1 fruit fly cellular context compared by ENCODE assay signal in genomic region chrX:4707237-4708066, dm6.
TF ChIP-seq lines count a peak whose summit lies in the region.

TSS of gene Proc-R (plus strand) at chrX:4707916.

TF ChIP-seq in whole organism, embryonic, 481 proteins besides CTCF, POLR2A, EP300 and RAD21 (continued from another document):
- TF ChIP-seq CG3995 (GFP tag; optimal IDR thresholded peaks at IDR 0.05; lab: Kevin White, UChicago) (no peak), Hr3 (GFP tag; optimal IDR thresholded peaks at IDR 0.05; lab: Kevin White, UChicago) (no peak), ems (GFP tag; optimal IDR thresholded peaks at IDR 0.05; lab: Kevin White, UChicago) (no peak), CG1832 (GFP tag; optimal IDR thresholded peaks at IDR 0.05; lab: Kevin White, UChicago) (peak; percentile 31), lab (GFP tag; optimal IDR thresholded peaks at IDR 0.05; lab: Kevin White, UChicago) (no peak), so (GFP tag; IDR thresholded peaks at IDR 0.05; lab: Robert Waterston, UW) (0 out of 3 replicates have a peak, but pooled peaks have one; percentile 26), yki (optimal IDR thresholded peaks at IDR 0.05; lab: Kevin White, UChicago) (no peak), kah (GFP tag; optimal IDR thresholded peaks at IDR 0.05; lab: Kevin White, UChicago) (peak; percentile 88), CG12391 (tag; optimal IDR thresholded peaks at IDR 0.05; lab: Kevin White, UChicago) (no peak), scrt (GFP tag; optimal IDR thresholded peaks at IDR 0.05; lab: Kevin White, UChicago) (peak; percentile 84), fru (optimal IDR thresholded peaks at IDR 0.05; lab: Kevin White, UChicago) (no peak), sr (GFP tag; IDR thresholded peaks at IDR 0.05; lab: Robert Waterston, UW) (0 out of 3 replicates have a peak, but pooled peaks have one; percentile 10), CG17359 (tag; optimal IDR thresholded peaks at IDR 0.05; lab: Kevin White, UChicago) (no peak), Sox102F (GFP tag; optimal IDR thresholded peaks at IDR 0.05; lab: Kevin White, UChicago) (no peak), CG32772 (GFP tag; IDR thresholded peaks at IDR 0.05; lab: Robert Waterston, UW) (no peak), CG12769 (tag; optimal IDR thresholded peaks at IDR 0.05; lab: Kevin White, UChicago) (peak; percentile 12), CG8765 (GFP tag; IDR thresholded peaks at IDR 0.05; lab: Robert Waterston, UW) (no peak), mld (GFP tag; IDR thresholded peaks at IDR 0.05; lab: Robert Waterston, UW; ENCODE audit: partially characterized antibody) (no peak), crol (GFP tag; IDR thresholded peaks at IDR 0.05; lab: Robert Waterston, UW) (peak; percentile 42; the same call in 1 of the 2 replicates), Med (GFP tag; lab: Kevin White, UChicago) (peak; percentile 38), kay (GFP tag; optimal IDR thresholded peaks at IDR 0.05; lab: Kevin White, UChicago) (no peak), grn (GFP tag; optimal IDR thresholded peaks at IDR 0.05; lab: Kevin White, UChicago) (peak; percentile 64), Tbp (GFP tag; optimal IDR thresholded peaks at IDR 0.05; lab: Kevin White, UChicago) (no peak), mam (GFP tag; optimal IDR thresholded peaks at IDR 0.05; lab: Kevin White, UChicago) (no peak), CG11504 (tag; optimal IDR thresholded peaks at IDR 0.05; lab: Kevin White, UChicago) (no peak), CG8290 (GFP tag; optimal IDR thresholded peaks at IDR 0.05; lab: Kevin White, UChicago) (peak; percentile 38), CG8290 (tag; optimal IDR thresholded peaks at IDR 0.05; lab: Kevin White, UChicago) (no peak), CG7963 (GFP tag; IDR thresholded peaks at IDR 0.05; lab: Robert Waterston, UW; ENCODE audit: partially characterized antibody) (0 out of 3 replicates have a peak, but pooled peaks have one; percentile 14), CG16779 (GFP tag; IDR thresholded peaks at IDR 0.05; lab: Robert Waterston, UW) (no peak), Rx (GFP tag; IDR thresholded peaks at IDR 0.05; lab: Robert Waterston, UW) (no peak), Dip2 (GFP tag; IDR thresholded peaks at IDR 0.05; lab: Robert Waterston, UW) (no peak), Sin3A (optimal IDR thresholded peaks at IDR 0.05; lab: Kevin White, UChicago) (no peak), esg (GFP tag; conservative IDR thresholded peaks at IDR 0.05; lab: Robert Waterston, UW) (no peak), sim (GFP tag; IDR thresholded peaks at IDR 0.05; lab: Robert Waterston, UW) (no peak), CG12659 (GFP tag; optimal IDR thresholded peaks at IDR 0.05; lab: Kevin White, UChicago) (no peak), Bteb2 (GFP tag; optimal IDR thresholded peaks at IDR 0.05; lab: Kevin White, UChicago) (no peak), ara (GFP tag; IDR thresholded peaks at IDR 0.05; lab: Robert Waterston, UW) (no peak), Dp (GFP tag; optimal IDR thresholded peaks at IDR 0.05; lab: Kevin White, UChicago) (peak; percentile 18), CG13624 (GFP tag; optimal IDR thresholded peaks at IDR 0.05; lab: Kevin White, UChicago) (no peak), pzg (GFP tag; optimal IDR thresholded peaks at IDR 0.05; lab: Kevin White, UChicago) (peak; percentile 10), CG15514 (GFP tag; optimal IDR thresholded peaks at IDR 0.05; lab: Kevin White, UChicago) (no peak), CG43689 (GFP tag; IDR thresholded peaks at IDR 0.05; lab: Robert Waterston, UW) (no peak), ato (GFP tag; IDR thresholded peaks at IDR 0.05; lab: Robert Waterston, UW; ENCODE audit: partially characterized antibody) (no peak), vvl (GFP tag; IDR thresholded peaks at IDR 0.05; lab: Robert Waterston, UW) (peak; percentile 36; the same call in 1 of the 2 replicates), sens (GFP tag; lab: Kevin White, UChicago) (peak; percentile 64), Myb (GFP tag; optimal IDR thresholded peaks at IDR 0.05; lab: Kevin White, UChicago) (no peak), toy (GFP tag; IDR thresholded peaks at IDR 0.05; lab: Robert Waterston, UW) (no peak), chm (GFP tag; IDR thresholded peaks at IDR 0.05; lab: Robert Waterston, UW) (no peak), pan (optimal IDR thresholded peaks at IDR 0.05; lab: Kevin White, UChicago) (no peak), pan (GFP tag; optimal IDR thresholded peaks at IDR 0.05 in 1 of 2, IDR thresholded peaks at IDR 0.05 in 1 of 2) (no peak), Camta (GFP tag; optimal IDR thresholded peaks at IDR 0.05; lab: Kevin White, UChicago) (no peak), Mrtf (GFP tag; IDR thresholded peaks at IDR 0.05; lab: Robert Waterston, UW) (no peak), bigmax (GFP tag; optimal IDR thresholded peaks at IDR 0.05; lab: Kevin White, UChicago) (no peak), CG42726 (GFP tag; IDR thresholded peaks at IDR 0.05; lab: Robert Waterston, UW; ENCODE audit: partially characterized antibody) (no peak), CG17361 (GFP tag; IDR thresholded peaks at IDR 0.05; lab: Robert Waterston, UW) (no peak), seq (GFP tag; IDR thresholded peaks at IDR 0.05; lab: Robert Waterston, UW) (no peak), CG16813 (GFP tag; IDR thresholded peaks at IDR 0.05; lab: Robert Waterston, UW; ENCODE audit: partially characterized antibody) (no peak), dmrt11E (tag; optimal IDR thresholded peaks at IDR 0.05; lab: Kevin White, UChicago) (no peak), Rfx (GFP tag; IDR thresholded peaks at IDR 0.05; lab: Robert Waterston, UW) (peak; percentile 31; the same call in 1 of the 2 replicates), CG13287 (GFP tag; IDR thresholded peaks at IDR 0.05; lab: Robert Waterston, UW; ENCODE audit: partially characterized antibody) (0 out of 2 replicates have a peak, but pooled peaks have one; percentile 7), pita (GFP tag; optimal IDR thresholded peaks at IDR 0.05; lab: Kevin White, UChicago) (peak; percentile 20), D19A (tag; optimal IDR thresholded peaks at IDR 0.05; lab: Kevin White, UChicago) (no peak), CG31441 (GFP tag; IDR thresholded peaks at IDR 0.05; lab: Robert Waterston, UW) (no peak), CG11560 (tag; IDR thresholded peaks at IDR 0.05; lab: Robert Waterston, UW) (no peak), CG12104 (GFP tag; optimal IDR thresholded peaks at IDR 0.05; lab: Kevin White, UChicago) (no peak), h (optimal IDR thresholded peaks at IDR 0.05; lab: Kevin White, UChicago) (no peak), CG1529 (GFP tag; optimal IDR thresholded peaks at IDR 0.05; lab: Kevin White, UChicago) (no peak), wor (GFP tag; IDR thresholded peaks at IDR 0.05; lab: Robert Waterston, UW) (no peak), br (optimal IDR thresholded peaks at IDR 0.05; lab: Kevin White, UChicago) (no peak), CG17385 (GFP tag; optimal IDR thresholded peaks at IDR 0.05; lab: Kevin White, UChicago) (no peak), hbn (GFP tag; IDR thresholded peaks at IDR 0.05; lab: Robert Waterston, UW; ENCODE audit: partially characterized antibody) (no peak), CG12219 (GFP tag; optimal IDR thresholded peaks at IDR 0.05; lab: Kevin White, UChicago) (no peak)
